Worm (Caenorhabditis elegans) whole organism, L3 larva: ENCODE measurements around the gene nop-1.

Experiments used
- ceh-16 ChIP-seq: sonication (generic microtip); optimal IDR thresholded peaks from 2 replicates; lab custom pipeline; 2017; ENCODE audit warnings: missing biosample characterization, missing genetic modification characterization
- fkh-10 ChIP-seq: sonication (generic microtip); optimal IDR thresholded peaks from 2 replicates; lab custom pipeline; 2017; ENCODE audit warnings: missing biosample characterization, missing genetic modification reagents, missing genetic modification characterization
- mdl-1 ChIP-seq: fragments of 150-350 bp; optimal IDR thresholded peaks from 2 replicates; lab custom pipeline; 2014; ENCODE audit warnings: missing biosample characterization, missing genetic modification characterization
- nhr-25 ChIP-seq: sonication (generic microtip); optimal IDR thresholded peaks from 2 replicates; lab custom pipeline; 2017; ENCODE audit warnings: missing biosample characterization, missing genetic modification characterization
- unc-39 ChIP-seq: sonication (generic microtip); optimal IDR thresholded peaks from 4 replicates; lab custom pipeline; 2017; ENCODE audit warnings: missing biosample characterization, missing genetic modification characterization
- unc-62 ChIP-seq: fragments of 150-350 bp; sonication (generic microtip); optimal IDR thresholded peaks from 4 replicates; lab custom pipeline; 2014; ENCODE audit warnings: missing biosample characterization, missing genetic modification reagents, missing genetic modification characterization

DNA sequence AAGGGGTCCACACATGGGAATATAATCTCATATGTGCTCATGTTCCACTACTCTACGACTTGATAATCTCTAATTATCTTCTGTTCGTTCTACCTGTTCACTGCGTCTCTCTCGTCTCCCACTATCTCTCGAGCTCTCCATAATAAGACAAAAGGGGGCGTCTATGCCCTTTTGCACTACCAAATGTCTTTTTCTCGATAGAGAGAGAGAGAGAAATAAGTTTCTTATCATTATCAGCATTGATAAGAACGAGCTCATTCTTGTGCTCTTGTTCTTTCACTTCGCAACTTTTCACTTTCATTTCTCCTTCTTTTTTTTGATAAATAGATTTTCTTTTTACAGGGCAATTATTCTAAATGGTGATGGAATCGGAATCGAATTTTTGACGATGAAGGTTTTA lies 42.6 kb upstream of the nop-1 start:
- TF ChIP-seq unc-39 (no peak), nhr-25 (tag; lab: Kevin White, UChicago) (no peak), ceh-16 (no peak), unc-62 (no peak), fkh-10 (GFP tag; lab: Kevin White, UChicago) (no peak), mdl-1 (tag; lab: Kevin White, UChicago) (no peak)
